Fruit fly (Drosophila melanogaster) S2 (cell line): ENCODE data around the gene Sems.

Experiments used
- CG8478 ChIP-seq: fragments of >200 bp; optimal IDR thresholded peaks from 2 replicates; lab custom pipeline; 2018
- CTCF ChIP-seq, 2 experiments: fragments of >200 bp; optimal IDR thresholded peaks; 2 replicates each; lab custom pipeline; 2018

DNA sequence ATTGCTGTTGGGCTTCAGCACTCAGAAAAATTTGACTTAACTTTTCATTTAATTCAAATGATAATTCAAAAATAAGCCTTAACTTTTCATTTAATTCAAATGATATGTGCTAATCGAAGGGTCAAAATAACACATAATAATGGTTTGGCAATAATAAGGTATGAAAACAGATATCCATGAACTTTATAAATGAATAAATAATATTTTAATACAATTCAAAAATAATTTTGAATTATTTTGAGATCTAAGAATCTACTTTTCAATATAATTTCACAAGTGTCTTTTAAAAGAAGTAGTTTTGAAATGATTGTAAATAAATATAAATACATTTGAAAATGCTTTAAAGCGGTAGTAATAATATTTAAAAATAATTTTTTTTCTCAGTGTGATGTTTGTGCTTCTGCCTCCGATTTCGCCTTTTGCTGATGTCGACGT lies 30.4 kb upstream of the Sems start:
- no peak for TF ChIP-seq CTCF (optimal IDR thresholded peaks at IDR 0.05; lab: Kevin White, UChicago)
- no peak for TF ChIP-seq CG8478 (lab: Kevin White, UChicago)
